Worm (Caenorhabditis elegans) whole organism, late embryonic: Measurements from ENCODE around the gene nhr-143.

Experiments used
- C38D4.7 ChIP-seq: fragments of 200-800 bp; sonication (Bioruptor generic); optimal IDR thresholded peaks from 2 replicates; lab custom pipeline; 2018; ENCODE audit warnings: mild to moderate bottlenecking, missing genetic modification characterization, moderate library complexity, missing compliant biosample characterization
- K02D7.2 ChIP-seq: sonication (generic microtip); optimal IDR thresholded peaks from 2 replicates; lab custom pipeline; 2017; ENCODE audit warnings: mild to moderate bottlenecking, missing genetic modification characterization, missing compliant biosample characterization
- T23F11.4 ChIP-seq: fragments of 200-800 bp; sonication (Bioruptor generic); optimal IDR thresholded peaks from 2 replicates; lab custom pipeline; 2018; ENCODE audit warnings: mild to moderate bottlenecking, missing genetic modification characterization, missing compliant biosample characterization
- Y22D7AL.16 ChIP-seq: sonication (generic microtip); optimal IDR thresholded peaks from 2 replicates; lab custom pipeline; 2016; ENCODE audit warnings: missing genetic modification characterization, missing compliant biosample characterization
- ahr-1 ChIP-seq: sonication (generic microtip); optimal IDR thresholded peaks from 2 replicates; lab custom pipeline; 2016; ENCODE audit warnings: missing genetic modification characterization, missing compliant biosample characterization
- ama-1 ChIP-seq: fragments of 150-350 bp; optimal IDR thresholded peaks from 2 replicates; lab custom pipeline; 2014
- ceh-18 ChIP-seq: sonication (generic microtip); optimal IDR thresholded peaks from 2 replicates; lab custom pipeline; 2016; ENCODE audit warnings: missing genetic modification characterization, missing compliant biosample characterization
- ceh-19 ChIP-seq: fragments of 200-800 bp; sonication (Bioruptor generic); optimal IDR thresholded peaks from 2 replicates; lab custom pipeline; 2018; ENCODE audit warnings: mild to moderate bottlenecking, missing genetic modification characterization, missing compliant biosample characterization
- ceh-22 ChIP-seq: sonication (generic microtip); optimal IDR thresholded peaks from 2 replicates; lab custom pipeline; 2017; ENCODE audit warnings: missing biosample characterization, missing genetic modification characterization
- ceh-34 ChIP-seq: sonication (generic microtip); optimal IDR thresholded peaks from 2 replicates; lab custom pipeline; 2016; ENCODE audit warnings: mild to moderate bottlenecking, missing genetic modification characterization, missing compliant biosample characterization
- ceh-45 ChIP-seq: fragments of 200-800 bp; sonication (Bioruptor generic); IDR thresholded peaks from 2 replicates; pipeline ENCODE4 v1.3.6; 2022; ENCODE audit warnings: missing genetic modification reagents, missing genetic modification characterization, missing compliant biosample characterization
- ceh-48 ChIP-seq: sonication (generic microtip); optimal IDR thresholded peaks from 2 replicates; lab custom pipeline; 2016; ENCODE audit warnings: missing genetic modification characterization, inconsistent platforms, missing compliant biosample characterization
- ceh-6 ChIP-seq: fragments of 200-800 bp; sonication (Bioruptor generic); optimal IDR thresholded peaks from 2 replicates; lab custom pipeline; 2018; ENCODE audit warnings: mild to moderate bottlenecking, missing genetic modification characterization, missing compliant biosample characterization
- dve-1 ChIP-seq: sonication (generic microtip); optimal IDR thresholded peaks from 2 replicates; lab custom pipeline; 2017; ENCODE audit warnings: antibody characterized with exemption, mild to moderate bottlenecking, missing genetic modification characterization, missing compliant biosample characterization
- elt-2 ChIP-seq: sonication (generic microtip); optimal IDR thresholded peaks from 2 replicates; lab custom pipeline; 2016; ENCODE audit warnings: missing genetic modification reagents, missing genetic modification characterization, missing compliant biosample characterization
- fax-1 ChIP-seq: sonication (generic microtip); optimal IDR thresholded peaks from 2 replicates; lab custom pipeline; 2016; ENCODE audit warnings: missing genotype, missing genetic modification characterization, missing compliant biosample characterization
- fkh-6 ChIP-seq: sonication (generic microtip); optimal IDR thresholded peaks from 2 replicates; lab custom pipeline; 2016; ENCODE audit warnings: missing genetic modification characterization, missing compliant biosample characterization
- hlh-13 ChIP-seq: fragments of 200-800 bp; sonication (Bioruptor generic); optimal IDR thresholded peaks from 2 replicates; lab custom pipeline; 2018; ENCODE audit warnings: mild to moderate bottlenecking, missing genetic modification characterization, missing compliant biosample characterization
- hlh-15 ChIP-seq: sonication (generic microtip); optimal IDR thresholded peaks from 2 replicates; lab custom pipeline; 2016; ENCODE audit warnings: missing genetic modification characterization, missing compliant biosample characterization
- hlh-30 ChIP-seq: sonication (generic microtip); optimal IDR thresholded peaks from 2 replicates; lab custom pipeline; 2017; ENCODE audit warnings: antibody characterized with exemption, missing genetic modification characterization, missing compliant biosample characterization; ENCODE audit not compliant: insufficient read depth
- lim-6 ChIP-seq: sonication (generic microtip); optimal IDR thresholded peaks from 2 replicates; lab custom pipeline; 2016; ENCODE audit warnings: missing genetic modification characterization, missing compliant biosample characterization
- lin-11 ChIP-seq: fragments of 200-800 bp; sonication (Bioruptor generic); optimal IDR thresholded peaks from 2 replicates; lab custom pipeline; 2018; ENCODE audit warnings: mild to moderate bottlenecking, missing genetic modification characterization, missing compliant biosample characterization
- mec-3 ChIP-seq: sonication (generic microtip); optimal IDR thresholded peaks from 2 replicates; lab custom pipeline; 2016; ENCODE audit warnings: borderline replicate concordance, missing genetic modification characterization, missing compliant biosample characterization
- npax-4 ChIP-seq: sonication (generic microtip); optimal IDR thresholded peaks from 2 replicates; lab custom pipeline; 2016; ENCODE audit warnings: missing genetic modification characterization, missing compliant biosample characterization
- odd-2 ChIP-seq: sonication (generic microtip); optimal IDR thresholded peaks from 2 replicates; lab custom pipeline; 2017; ENCODE audit warnings: antibody characterized with exemption, mild to moderate bottlenecking, missing genetic modification characterization, missing compliant biosample characterization
- pag-3 ChIP-seq: sonication (generic microtip); optimal IDR thresholded peaks from 2 replicates; lab custom pipeline; 2016; ENCODE audit warnings: missing compliant biosample characterization, missing genetic modification characterization, borderline replicate concordance
- pax-1 ChIP-seq: fragments of 150-350 bp; optimal IDR thresholded peaks from 2 replicates; lab custom pipeline; 2014; ENCODE audit warnings: missing biosample characterization, missing genetic modification characterization
- pha-2 ChIP-seq: sonication (generic microtip); optimal IDR thresholded peaks from 2 replicates; lab custom pipeline; 2017; ENCODE audit warnings: mild to moderate bottlenecking, missing genetic modification characterization, missing compliant biosample characterization
- pha-4 ChIP-seq: fragments of 150-350 bp; optimal IDR thresholded peaks from 2 replicates; lab custom pipeline; 2018; ENCODE audit warnings: missing biosample characterization, missing genetic modification reagents, missing genetic modification characterization
- rnt-1 ChIP-seq: sonication (generic microtip); optimal IDR thresholded peaks from 2 replicates; lab custom pipeline; 2016; ENCODE audit warnings: missing genetic modification characterization, missing compliant biosample characterization
- sdc-2 ChIP-seq: sonication (generic microtip); optimal IDR thresholded peaks from 2 replicates; lab custom pipeline; 2016; ENCODE audit warnings: missing genotype, missing genetic modification characterization, missing compliant biosample characterization
- sox-2 ChIP-seq: fragments of 200-800 bp; sonication (Bioruptor generic); IDR thresholded peaks from 2 replicates; pipeline ENCODE4 v1.3.6; 2022; ENCODE audit warnings: missing genetic modification reagents, missing genetic modification characterization, missing compliant biosample characterization
- tbx-2 ChIP-seq: sonication (generic microtip); optimal IDR thresholded peaks from 2 replicates; lab custom pipeline; 2016; ENCODE audit warnings: missing genetic modification characterization, missing compliant biosample characterization
- tbx-7 ChIP-seq: sonication (generic microtip); optimal IDR thresholded peaks from 2 replicates; lab custom pipeline; 2016; ENCODE audit warnings: missing genotype, missing genetic modification characterization, missing compliant biosample characterization
- unc-55 ChIP-seq: sonication (generic microtip); optimal IDR thresholded peaks from 2 replicates; lab custom pipeline; 2017; ENCODE audit warnings: missing biosample characterization, missing genetic modification reagents, missing genetic modification characterization
- unc-86 ChIP-seq: sonication (generic microtip); optimal IDR thresholded peaks from 2 replicates; lab custom pipeline; 2016; ENCODE audit warnings: missing genetic modification characterization, missing compliant biosample characterization

The nhr-143 gene

DNA sequence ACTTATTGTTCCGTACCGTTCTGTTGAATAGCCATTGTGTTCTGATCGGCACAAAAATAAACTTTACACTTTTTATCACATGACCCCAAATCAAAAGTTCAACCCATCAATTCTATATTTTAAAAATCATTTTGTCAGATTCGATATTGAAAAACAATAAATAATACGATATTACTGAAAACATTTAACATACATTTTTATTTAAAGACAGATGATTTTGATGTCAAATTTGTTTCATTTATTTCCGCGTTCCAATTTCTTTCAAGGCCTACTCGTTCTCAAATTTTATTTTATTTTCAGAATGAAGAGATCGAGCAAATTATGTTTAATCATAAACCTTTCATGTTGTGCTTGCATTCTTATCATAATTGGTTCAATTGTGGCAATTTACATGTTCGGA, 20.1 kb upstream of the nhr-143 start, which contains the start of gene F59E11.5:
Gene F59E11.5 (plus strand): TSS at position 301 of the 400 bp plus-strand sequence.
- no peak for TF ChIP-seq dve-1 (tag; lab: Kevin White, UChicago)
- TF ChIP-seq ceh-34 (tag; lab: Kevin White, UChicago): no peak
- no peak for TF ChIP-seq hlh-30 (tag; lab: Kevin White, UChicago)
- TF ChIP-seq Y22D7AL.16: no peak
- no peak for TF ChIP-seq T23F11.4 (GFP tag; lab: Kevin White, UChicago)
- TF ChIP-seq ahr-1: no peak
- no peak for TF ChIP-seq ceh-45

DNA sequence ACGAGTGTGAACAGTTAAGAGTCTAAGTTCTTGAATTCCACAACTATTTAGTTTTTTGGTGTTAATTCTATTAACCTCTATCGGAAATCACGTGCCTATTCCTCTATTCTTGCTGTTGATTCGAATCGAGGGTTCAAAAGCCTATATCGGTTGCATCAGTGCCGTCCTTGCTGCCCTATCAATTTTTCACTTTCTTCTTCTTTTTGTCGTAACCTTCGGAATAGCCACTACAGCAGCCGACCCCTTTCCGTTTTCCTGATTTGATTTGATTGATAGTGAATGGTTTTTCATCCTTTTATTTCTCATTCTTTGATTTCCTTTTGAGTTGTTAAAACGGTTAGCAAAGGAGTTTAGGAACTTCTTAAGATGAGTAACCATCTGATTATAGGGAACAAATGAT, 19.5 kb upstream of the nhr-143 start:
- no peak for TF ChIP-seq mec-3

- TF ChIP-seq pha-2 (tag; lab: Kevin White, UChicago) (no peak), hlh-15 (tag; lab: Kevin White, UChicago) (no peak), lin-11 (no peak), T23F11.4 (GFP tag; lab: Kevin White, UChicago) (no peak), unc-86 (tag; lab: Kevin White, UChicago) (no peak), ceh-34 (tag; lab: Kevin White, UChicago) (no peak), ceh-18 (no peak), rnt-1 (no peak)
Measured at ce11 chrV:8991679-8992078, 16.9 kb upstream of the nhr-143 start, which contains the start of gene F59E11.6. Gene F59E11.6, plus strand, starts transcription at chrV:8991789.

ce11 chrV:8990194-8990649, 15.5 kb upstream of the nhr-143 start, which contains the start of gene F59E11.7:
Gene F59E11.7, plus strand, starts transcription at chrV:8990244.
- no peak for TF ChIP-seq K02D7.2 (tag; lab: Kevin White, UChicago)
- no peak for TF ChIP-seq ceh-18
- no peak for TF ChIP-seq Y22D7AL.16
- no peak for TF ChIP-seq pag-3 (tag; lab: Kevin White, UChicago)
- TF ChIP-seq ceh-22 (tag; lab: Kevin White, UChicago): no peak
- TF ChIP-seq lim-6 (tag; lab: Kevin White, UChicago): no peak

ce11 chrV:8988104-8988503, 13.4 kb upstream of the nhr-143 start, which contains the start of gene str-87:
Gene str-87, minus strand, starts transcription at chrV:8988204.
- no peak for TF ChIP-seq npax-4 (tag; lab: Kevin White, UChicago)
- no peak for TF ChIP-seq fax-1 (tag; lab: Kevin White, UChicago)
- TF ChIP-seq elt-2: no peak
- no peak for TF ChIP-seq ceh-48 (tag; lab: Kevin White, UChicago)

DNA sequence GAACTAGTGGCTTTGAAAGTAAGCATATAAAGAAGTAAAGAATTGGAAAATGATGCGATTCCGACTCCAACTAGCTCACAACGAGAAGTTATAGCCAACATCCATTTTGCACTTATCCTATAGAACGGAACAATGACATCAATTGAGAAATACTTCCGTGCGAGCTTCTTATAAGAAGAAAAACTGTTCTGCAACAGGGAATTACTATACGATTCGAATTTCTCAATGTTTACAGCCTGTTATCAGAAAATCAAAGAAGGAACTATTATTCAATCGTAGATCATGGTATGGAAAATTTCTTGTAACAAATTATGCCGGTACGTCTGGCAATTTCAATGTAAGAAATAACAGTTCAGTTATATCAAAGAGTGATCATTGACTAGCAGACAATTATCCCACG, 11.0 kb upstream of the nhr-143 start, which contains the start of gene str-85:
Gene str-85 (minus strand): TSS at position 101 of the 400 bp plus-strand sequence.
- TF ChIP-seq ceh-34 (tag; lab: Kevin White, UChicago) (no peak), hlh-13 (no peak), pax-1 (tag; lab: Kevin White, UChicago) (no peak), pha-4 (no peak), odd-2 (tag; lab: Kevin White, UChicago) (no peak)

DNA sequence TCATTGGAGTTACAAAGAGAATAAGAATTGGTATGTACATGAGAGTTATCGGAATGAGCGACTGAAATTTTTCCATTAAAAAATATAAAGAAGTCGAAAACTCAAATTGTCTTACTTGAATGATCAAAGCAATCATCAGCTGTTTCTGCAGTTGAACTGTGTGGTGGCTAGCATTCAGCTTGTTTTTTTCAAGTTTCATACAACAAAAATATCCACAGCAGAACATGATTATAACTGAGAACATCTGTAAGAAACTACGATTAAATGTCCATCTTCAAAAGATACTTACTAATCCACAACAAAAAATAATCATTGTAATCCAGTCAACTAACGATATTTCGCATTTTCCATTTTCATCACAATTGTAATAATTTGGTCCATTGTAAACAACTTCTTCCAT, 10.0 kb upstream of the nhr-143 start:
- TF ChIP-seq ceh-6 (GFP tag; lab: Kevin White, UChicago): no peak

DNA sequence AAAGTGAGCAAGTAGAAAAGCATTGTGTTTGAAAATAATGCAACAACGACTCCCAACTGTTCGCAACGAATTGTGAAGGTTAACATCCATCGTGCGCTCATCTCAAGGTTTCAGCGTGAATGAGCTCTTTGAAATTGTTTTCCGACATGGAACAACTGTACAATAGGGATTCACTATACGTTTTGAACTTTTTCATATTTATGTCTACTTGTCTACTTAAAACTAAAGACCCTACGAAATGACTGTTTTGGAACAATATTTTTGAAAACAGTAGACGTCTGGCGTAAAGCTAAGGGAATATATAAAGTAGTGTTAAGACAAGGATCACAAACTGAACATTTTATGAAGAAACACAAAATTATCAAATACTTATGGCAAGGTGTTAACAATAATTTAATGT, 8.9 kb upstream of the nhr-143 start, which contains the start of gene str-86:
Gene str-86 (minus strand): TSS at position 101 of the 400 bp plus-strand sequence.
- TF ChIP-seq tbx-2 (no peak), hlh-30 (tag; lab: Kevin White, UChicago) (no peak), npax-4 (tag; lab: Kevin White, UChicago) (no peak), sdc-2 (no peak), elt-2 (no peak), ama-1 (lab: Kevin White, UChicago) (no peak), odd-2 (tag; lab: Kevin White, UChicago) (no peak), fkh-6 (tag; lab: Kevin White, UChicago) (no peak), pha-2 (tag; lab: Kevin White, UChicago) (no peak), ceh-34 (tag; lab: Kevin White, UChicago) (no peak), C38D4.7 (GFP tag; lab: Kevin White, UChicago) (no peak), tbx-7 (tag; lab: Kevin White, UChicago) (no peak), unc-86 (tag; lab: Kevin White, UChicago) (no peak), sox-2 (GFP tag; lab: Robert Waterston, UW) (no peak), ceh-19 (GFP tag; lab: Kevin White, UChicago) (no peak), unc-55 (GFP tag; lab: Kevin White, UChicago) (no peak)
